Fruit fly (Drosophila melanogaster) whole organism, embryonic: ENCODE measurements around the gene CG42553.
A peak's percentile ranks its signal among the peaks of the same experiment; 100 is the strongest.

Experiments
- B-H2 ChIP-seq: fragments of 200-800 bp; sonication (Bioruptor generic); optimal IDR thresholded peaks from 2 replicates; lab custom pipeline; 2018; ENCODE audit warnings: missing biosample characterization, mild to moderate bottlenecking, missing genetic modification characterization
- CG10267 ChIP-seq: fragments of 200-800 bp; sonication (Bioruptor generic); optimal IDR thresholded peaks from 2 replicates; lab custom pipeline; 2018; ENCODE audit warnings: missing biosample characterization, mild to moderate bottlenecking, missing genetic modification characterization, moderate library complexity
- CG10979 ChIP-seq: fragments of 200-800 bp; sonication (Bioruptor generic); optimal IDR thresholded peaks from 2 replicates; lab custom pipeline; 2018; ENCODE audit warnings: missing biosample characterization, mild to moderate bottlenecking, missing genetic modification characterization, moderate library complexity
- CG11695 ChIP-seq: fragments of 200-800 bp; sonication (Bioruptor generic); IDR thresholded peaks from 3 replicates; pipeline ENCODE4 v1.3.6; 2022; ENCODE audit warnings: missing biosample characterization, missing genetic modification characterization
- CG11696 ChIP-seq: fragments of 200-800 bp; sonication (Bioruptor generic); IDR thresholded peaks from 2 replicates; pipeline ENCODE4 v1.3.6; 2022; ENCODE audit warnings: missing biosample characterization, missing genetic modification characterization
- CG1603 ChIP-seq: fragments of 200-800 bp; sonication (Bioruptor generic); optimal IDR thresholded peaks from 2 replicates; lab custom pipeline; 2019; ENCODE audit warnings: missing biosample characterization, mild to moderate bottlenecking, missing genetic modification characterization, moderate library complexity
- CG16815 ChIP-seq: fragments of 200-800 bp; sonication (Bioruptor generic); optimal IDR thresholded peaks from 3 replicates; lab custom pipeline; 2017; ENCODE audit warnings: missing biosample characterization, mild to moderate bottlenecking, missing genetic modification characterization
- CG17328 ChIP-seq: fragments of 200-800 bp; sonication (Bioruptor generic); IDR thresholded peaks from 2 replicates; pipeline ENCODE4 v1.3.6; 2022; ENCODE audit warnings: missing biosample characterization, missing genetic modification characterization
- CG17361 ChIP-seq: fragments of 200-800 bp; sonication (Bioruptor generic); IDR thresholded peaks from 3 replicates; pipeline ENCODE4 v1.3.6; 2022; ENCODE audit warnings: missing biosample characterization, missing genetic modification characterization
- CG17829 ChIP-seq: fragments of 200-800 bp; optimal IDR thresholded peaks from 2 replicates; lab custom pipeline; 2019; ENCODE audit warnings: missing biosample characterization, mild to moderate bottlenecking, missing genetic modification characterization, moderate library complexity
- CG18262 ChIP-seq: fragments of 200-800 bp; optimal IDR thresholded peaks from 3 replicates; lab custom pipeline; 2019; ENCODE audit warnings: missing biosample characterization, mild to moderate bottlenecking, missing genetic modification characterization, moderate library complexity
- CG18764 ChIP-seq: fragments of 200-800 bp; sonication (Bioruptor generic); optimal IDR thresholded peaks from 3 replicates; lab custom pipeline; 2016; ENCODE audit warnings: missing biosample characterization, missing genetic modification characterization
- CG2202 ChIP-seq: fragments of 200-800 bp; sonication (Bioruptor generic); optimal IDR thresholded peaks from 2 replicates; lab custom pipeline; 2018; ENCODE audit warnings: missing biosample characterization, mild to moderate bottlenecking, missing genetic modification characterization
- CG2678 ChIP-seq: fragments of 200-800 bp; sonication (Bioruptor generic); optimal IDR thresholded peaks from 3 replicates; lab custom pipeline; 2019; ENCODE audit warnings: missing biosample characterization, mild to moderate bottlenecking, missing genetic modification characterization, moderate library complexity
- CG2712 ChIP-seq: fragments of 200-800 bp; optimal IDR thresholded peaks from 3 replicates; lab custom pipeline; 2019; ENCODE audit warnings: missing biosample characterization, mild to moderate bottlenecking, missing genetic modification characterization, moderate library complexity
- CG31441 ChIP-seq: fragments of 200-800 bp; sonication (Bioruptor generic); IDR thresholded peaks from 2 replicates; pipeline ENCODE4 v1.3.6; 2022; ENCODE audit warnings: missing biosample characterization, missing genetic modification characterization
- CG33213 ChIP-seq: fragments of 200-800 bp; sonication (Bioruptor generic); optimal IDR thresholded peaks from 3 replicates; lab custom pipeline; 2016; ENCODE audit warnings: missing biosample characterization, missing genetic modification characterization
- CG4328 ChIP-seq: fragments of 200-800 bp; sonication (Bioruptor generic); optimal IDR thresholded peaks from 3 replicates; lab custom pipeline; 2017; ENCODE audit warnings: missing biosample characterization, missing genetic modification reagents, missing genetic modification characterization
- CG4424 ChIP-seq: fragments of 200-800 bp; sonication (Bioruptor generic); optimal IDR thresholded peaks from 3 replicates; lab custom pipeline; 2016; ENCODE audit warnings: missing biosample characterization, missing genetic modification characterization
- CG6854 ChIP-seq: fragments of 200-800 bp; sonication (Bioruptor generic); optimal IDR thresholded peaks from 3 replicates; lab custom pipeline; 2017; ENCODE audit warnings: missing biosample characterization, mild to moderate bottlenecking, missing genetic modification characterization
- CG8388 ChIP-seq: fragments of 200-800 bp; sonication (Bioruptor generic); optimal IDR thresholded peaks from 2 replicates; lab custom pipeline; 2019; ENCODE audit warnings: missing biosample characterization, mild to moderate bottlenecking, missing genetic modification characterization, moderate library complexity
- CG9727 ChIP-seq: fragments of 200-800 bp; sonication (Bioruptor generic); optimal IDR thresholded peaks from 3 replicates; lab custom pipeline; 2017; ENCODE audit warnings: missing biosample characterization, mild to moderate bottlenecking, missing genetic modification characterization
- D19A ChIP-seq: fragments of 200-800 bp; optimal IDR thresholded peaks from 3 replicates; lab custom pipeline; 2019; ENCODE audit warnings: missing biosample characterization, mild to moderate bottlenecking, missing genetic modification characterization, moderate library complexity
- Dfd ChIP-seq, 2 experiments: fragments of >200 bp; optimal IDR thresholded peaks; 2 replicates each; lab custom pipeline; 2017; ENCODE audit warnings: missing biosample characterization in 2 of 2, missing genetic modification characterization in 2 of 2
- H15 ChIP-seq: fragments of 200-800 bp; sonication (Bioruptor generic); IDR thresholded peaks from 3 replicates; pipeline ENCODE4 v1.3.6; 2022; ENCODE audit warnings: missing biosample characterization, missing genetic modification characterization
- HLHmδ ChIP-seq: fragments of 200-800 bp; sonication (Bioruptor generic); optimal IDR thresholded peaks from 2 replicates; lab custom pipeline; 2018; ENCODE audit warnings: missing biosample characterization, mild to moderate bottlenecking, missing genetic modification characterization, moderate library complexity
- Hey ChIP-seq: fragments of 200-800 bp; sonication (Bioruptor generic); optimal IDR thresholded peaks from 3 replicates; lab custom pipeline; 2018; ENCODE audit warnings: missing biosample characterization, mild to moderate bottlenecking, missing genetic modification characterization
- Kr ChIP-seq: fragments of 200-800 bp; sonication (Bioruptor generic); optimal IDR thresholded peaks from 2 replicates; lab custom pipeline; 2017; ENCODE audit warnings: missing biosample characterization, mild to moderate bottlenecking, missing genetic modification characterization
- Oaz ChIP-seq: fragments of 200-800 bp; sonication (Bioruptor generic); IDR thresholded peaks from 2 replicates; pipeline ENCODE4 v1.3.6; 2022; ENCODE audit warnings: missing biosample characterization, missing genetic modification characterization
- Xrp1 ChIP-seq: fragments of 200-800 bp; sonication (Bioruptor generic); IDR thresholded peaks from 2 replicates; pipeline ENCODE4 v1.3.6; 2022; ENCODE audit warnings: missing biosample characterization, missing genetic modification characterization
- az2 ChIP-seq: fragments of 200-800 bp; sonication (Bioruptor generic); optimal IDR thresholded peaks from 3 replicates; lab custom pipeline; 2016; ENCODE audit warnings: missing biosample characterization, missing genetic modification characterization
- bsh ChIP-seq, 2 experiments: fragments of 200-800 bp; sonication (Bioruptor generic); optimal IDR thresholded peaks; 2 replicates each; lab custom pipeline; 2017 to 2018; ENCODE audit warnings: mild to moderate bottlenecking in 2 of 2, missing biosample characterization in 2 of 2, missing genetic modification characterization in 2 of 2, moderate library complexity in 1 of 2
- dmrt11E ChIP-seq: fragments of 200-800 bp; sonication (Bioruptor generic); optimal IDR thresholded peaks from 3 replicates; lab custom pipeline; 2018; ENCODE audit warnings: missing biosample characterization, mild to moderate bottlenecking, missing genetic modification characterization, moderate library complexity
- fd3F ChIP-seq: fragments of 200-800 bp; sonication (Bioruptor generic); optimal IDR thresholded peaks from 2 replicates; lab custom pipeline; 2018; ENCODE audit warnings: missing biosample characterization, mild to moderate bottlenecking, missing genetic modification characterization, moderate library complexity
- fd64A ChIP-seq: fragments of 200-800 bp; sonication (Bioruptor generic); optimal IDR thresholded peaks from 3 replicates; lab custom pipeline; 2018; ENCODE audit warnings: missing biosample characterization, mild to moderate bottlenecking, missing genetic modification characterization
- gem ChIP-seq: fragments of 200-800 bp; sonication (Bioruptor generic); optimal IDR thresholded peaks from 2 replicates; lab custom pipeline; 2019; ENCODE audit warnings: missing biosample characterization, mild to moderate bottlenecking, missing genetic modification characterization, moderate library complexity
- gsb-n ChIP-seq: fragments of 200-800 bp; sonication (Bioruptor generic); optimal IDR thresholded peaks from 3 replicates; lab custom pipeline; 2018; ENCODE audit warnings: missing biosample characterization, mild to moderate bottlenecking, missing genetic modification characterization
- lola ChIP-seq, 3 experiments: fragments of >200 bp in 2 of 3; fragments of 200-800 bp in 1 of 3; sonication (Bioruptor generic) in 1 of 3; optimal IDR thresholded peaks; 2 replicates each; lab custom pipeline; 2017 to 2019; ENCODE audit warnings: missing biosample characterization in 3 of 3, missing genetic modification characterization in 3 of 3, mild to moderate bottlenecking in 1 of 3, moderate library complexity in 1 of 3
- nmo ChIP-seq: fragments of 200-800 bp; sonication (Bioruptor generic); optimal IDR thresholded peaks from 2 replicates; lab custom pipeline; 2018; ENCODE audit warnings: missing biosample characterization, mild to moderate bottlenecking, missing genetic modification characterization, moderate library complexity
- phol ChIP-seq: fragments of 200-800 bp; sonication (Bioruptor generic); optimal IDR thresholded peaks from 3 replicates; lab custom pipeline; 2018; ENCODE audit warnings: missing biosample characterization, mild to moderate bottlenecking, missing genetic modification characterization, moderate library complexity
- row ChIP-seq: fragments of 200-800 bp; sonication (Bioruptor generic); IDR thresholded peaks from 3 replicates; pipeline ENCODE4 v1.3.6; 2022; ENCODE audit warnings: missing biosample characterization, missing genetic modification characterization
- sd ChIP-seq: fragments of 200-800 bp; sonication (Bioruptor generic); optimal IDR thresholded peaks from 3 replicates; lab custom pipeline; 2018; ENCODE audit warnings: missing biosample characterization, mild to moderate bottlenecking, missing genetic modification characterization, moderate library complexity
- sens ChIP-seq: fragments of 200-800 bp; sonication (Bioruptor generic); peaks from one replicate; lab custom pipeline; 2016; ENCODE audit warnings: missing biosample characterization, missing genetic modification characterization
- stc ChIP-seq: fragments of 200-800 bp; sonication (Bioruptor generic); IDR thresholded peaks from 2 replicates; pipeline ENCODE4 v1.3.6; 2022; ENCODE audit warnings: missing biosample characterization, missing genetic modification characterization
- tgo ChIP-seq: fragments of 200-800 bp; sonication (Bioruptor generic); IDR thresholded peaks from 3 replicates; pipeline ENCODE4 v1.3.6; 2022; ENCODE audit warnings: missing biosample characterization, missing genetic modification characterization
- unpg ChIP-seq: fragments of 200-800 bp; sonication (Bioruptor generic); optimal IDR thresholded peaks from 3 replicates; lab custom pipeline; 2018; ENCODE audit warnings: missing biosample characterization, mild to moderate bottlenecking, missing genetic modification characterization, moderate library complexity
- zfh1 ChIP-seq: fragments of 200-800 bp; sonication (Bioruptor generic); IDR thresholded peaks from 3 replicates; pipeline ENCODE4 v1.3.6; 2022; ENCODE audit warnings: missing biosample characterization, missing genetic modification characterization

Gene CG42553

DNA sequence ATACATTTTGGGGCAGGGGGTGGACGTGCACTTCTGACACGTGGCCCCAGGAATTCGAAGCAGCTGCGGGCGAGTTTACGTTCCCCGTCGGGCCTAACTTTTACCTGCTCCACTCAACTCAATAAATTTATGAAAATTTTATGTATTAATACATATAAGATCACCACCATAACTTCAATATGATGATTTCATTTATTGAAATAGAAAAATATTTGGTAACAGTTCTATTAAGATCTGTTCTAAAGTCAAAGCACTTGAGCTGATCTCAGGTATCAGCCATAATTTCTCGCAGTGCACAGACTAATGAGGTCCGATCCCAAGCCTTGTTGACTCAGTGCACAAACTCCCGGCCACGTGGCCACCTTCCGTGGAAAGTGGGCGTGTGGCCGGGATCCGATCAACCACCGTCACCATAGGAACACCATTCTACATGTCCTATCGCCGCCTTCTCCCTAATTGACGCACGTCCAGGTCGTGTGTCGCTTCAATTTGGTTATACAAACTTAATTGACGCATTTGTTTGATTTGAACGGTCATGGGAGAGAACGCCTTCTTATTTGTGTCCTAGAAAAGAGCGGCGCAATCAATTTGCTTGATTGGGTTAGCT lies 23.8 kb upstream of the CG42553 start (continued):
- TF ChIP-seq H15 (0 out of 3 replicates have a peak, but pooled peaks have one; percentile 12), unpg (GFP tag; lab: Kevin White, UChicago) (peak; percentile 7), CG18764 (GFP tag; lab: Kevin White, UChicago) (no peak), gsb-n (tag; lab: Kevin White, UChicago) (peak; percentile 23), Kr (GFP tag; lab: Kevin White, UChicago) (no peak), lola (GFP tag; optimal IDR thresholded peaks at IDR 0.05; lab: Kevin White, UChicago) (peak in 1 of 3 experiments; percentile 37), CG2202 (tag; lab: Kevin White, UChicago) (peak; percentile 10), CG11695 (no peak), CG2712 (tag; lab: Kevin White, UChicago) (peak; percentile 29), CG1603 (tag; lab: Kevin White, UChicago) (peak; percentile 22), HLHmδ (GFP tag; lab: Kevin White, UChicago) (no peak), dmrt11E (tag; lab: Kevin White, UChicago) (peak; percentile 27), Dfd (GFP tag; optimal IDR thresholded peaks at IDR 0.05; lab: Kevin White, UChicago) (no peak), CG17829 (tag; lab: Kevin White, UChicago) (peak; percentile 44), sd (peak; percentile 3), CG10979 (tag; lab: Kevin White, UChicago) (peak; percentile 34), nmo (GFP tag; lab: Kevin White, UChicago) (peak; percentile 20), bsh (GFP tag; optimal IDR thresholded peaks at IDR 0.05; lab: Kevin White, UChicago) (peak in 1 of 2 experiments; percentile 2), CG17361 (GFP tag; lab: Robert Waterston, UW) (peak; percentile 53; the same call in 1 of the 3 replicates), D19A (tag; lab: Kevin White, UChicago) (peak; percentile 15), CG17328 (GFP tag; lab: Robert Waterston, UW) (peak; percentile 43), CG11696 (GFP tag; lab: Robert Waterston, UW) (0 out of 2 replicates have a peak, but pooled peaks have one; percentile 6), CG16815 (GFP tag; lab: Kevin White, UChicago) (peak; percentile 16), Hey (tag; lab: Kevin White, UChicago) (peak; percentile 97), CG6854 (GFP tag; lab: Kevin White, UChicago) (no peak), CG2678 (tag; lab: Kevin White, UChicago) (peak; percentile 2), CG10267 (tag; lab: Kevin White, UChicago) (peak; percentile 7), sens (GFP tag; lab: Kevin White, UChicago) (peak; percentile 85), row (GFP tag; lab: Robert Waterston, UW) (peak; percentile 41; the same call in 2 of the 3 replicates), Oaz (GFP tag; lab: Robert Waterston, UW) (no peak), tgo (GFP tag; lab: Robert Waterston, UW) (peak; percentile 18; the same call in 1 of the 3 replicates), fd64A (GFP tag; lab: Kevin White, UChicago) (no peak), gem (peak; percentile 46), CG4328 (no peak), B-H2 (GFP tag; lab: Kevin White, UChicago) (no peak), CG18262 (peak; percentile 37), stc (GFP tag; lab: Robert Waterston, UW) (no peak), CG4424 (GFP tag; lab: Kevin White, UChicago) (peak; percentile 10), CG33213 (GFP tag; lab: Kevin White, UChicago) (no peak), CG31441 (peak; percentile 54), zfh1 (GFP tag; lab: Robert Waterston, UW) (peak; percentile 44), CG9727 (peak; percentile 18), CG8388 (GFP tag; lab: Kevin White, UChicago) (peak; percentile 7), fd3F (no peak), phol (tag; lab: Kevin White, UChicago) (peak; percentile 4), Xrp1 (GFP tag; lab: Robert Waterston, UW) (peak; percentile 60), az2 (GFP tag; lab: Kevin White, UChicago) (peak; percentile 12)
